Fruit fly (Drosophila melanogaster) whole organism, prepupa: ENCODE results near the gene CG15916.

ENCODE experiments used
- CG10631 ChIP-seq: fragments of 200-800 bp; sonication (Bioruptor generic); optimal IDR thresholded peaks from 2 replicates; lab custom pipeline; 2016; ENCODE audit warnings: missing biosample characterization, missing genetic modification characterization
- CG6792 ChIP-seq: fragments of 200-800 bp; sonication (Bioruptor generic); optimal IDR thresholded peaks from 3 replicates; lab custom pipeline; 2016; ENCODE audit warnings: missing biosample characterization, missing genetic modification characterization
- dac ChIP-seq: fragments of 200-800 bp; sonication (Bioruptor generic); optimal IDR thresholded peaks from 2 replicates; lab custom pipeline; 2017; ENCODE audit warnings: missing biosample characterization, mild to moderate bottlenecking, missing genetic modification characterization

DNA sequence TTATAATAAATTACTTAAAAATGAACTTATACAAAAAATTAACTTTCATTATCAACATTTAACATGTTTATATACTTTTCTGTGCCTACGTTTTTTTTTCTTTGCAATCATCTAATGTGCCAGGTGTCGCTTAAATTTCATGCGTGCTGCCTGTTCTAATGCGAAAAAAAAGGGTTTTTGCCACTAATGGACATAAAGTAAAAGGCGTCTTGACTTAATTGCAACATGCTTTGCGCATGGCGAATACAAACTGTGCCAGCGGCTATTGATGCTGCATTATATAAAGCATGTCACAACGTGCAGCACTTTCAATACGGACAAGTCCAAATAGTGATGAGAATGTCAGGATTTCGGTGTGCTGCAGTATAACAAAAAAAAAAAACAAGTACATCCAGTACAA, 31.3 kb downstream of the CG15916 start, which contains the start of gene CG8916:
- TF ChIP-seq CG6792 (GFP tag; lab: Kevin White, UChicago) (no peak), dac (GFP tag; lab: Kevin White, UChicago) (no peak), CG10631 (GFP tag; lab: Kevin White, UChicago) (no peak)
